Fruit fly (Drosophila melanogaster): ENCODE data around the gene CG3164.

Gene CG3164

DNA sequence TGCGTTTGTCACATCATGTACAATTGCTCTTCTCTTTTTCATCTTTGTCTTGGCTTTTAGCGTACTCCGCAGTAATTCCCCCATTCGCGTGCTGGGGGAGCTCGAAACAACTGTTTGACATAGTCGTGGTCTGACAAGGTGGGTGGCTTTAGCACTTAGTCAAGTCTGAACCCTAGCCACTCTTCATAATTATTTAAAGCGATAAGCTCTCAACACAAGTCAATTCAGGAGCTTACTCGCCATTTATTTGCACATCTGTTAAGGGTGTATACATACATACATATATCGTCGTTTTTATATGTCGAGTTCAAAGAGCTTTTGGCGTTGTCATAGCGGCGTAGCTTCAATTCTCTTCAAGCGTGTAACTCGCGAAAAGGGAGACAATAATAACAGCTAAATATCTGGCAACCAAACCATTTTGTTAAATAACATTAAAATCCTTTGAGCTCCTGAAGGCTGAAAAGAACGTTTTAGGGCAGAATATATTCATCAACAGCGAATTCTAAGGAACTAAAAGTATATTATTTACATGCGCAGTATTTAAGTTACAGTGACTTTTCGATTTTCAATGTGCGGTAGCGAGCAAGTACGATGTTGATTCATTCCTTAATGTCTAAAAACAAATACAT lies 56.7 kb downstream of the CG3164 start (continued):
- TF ChIP-seq jing (GFP tag; optimal IDR thresholded peaks at IDR 0.05) (no peak), Stat92E (GFP tag; optimal IDR thresholded peaks at IDR 0.05) (no peak), CG8089 (GFP tag; optimal IDR thresholded peaks at IDR 0.05) (no peak), CG6683 (GFP tag; optimal IDR thresholded peaks at IDR 0.05) (no peak), Doc2 (GFP tag; IDR thresholded peaks at IDR 0.05) (no peak), sqz (GFP tag; optimal IDR thresholded peaks at IDR 0.05) (no peak), Rfx (GFP tag; IDR thresholded peaks at IDR 0.05) (peak; percentile 25; the same call in 1 of the 2 replicates), dan (GFP tag; IDR thresholded peaks at IDR 0.05) (no peak), CG3847 (GFP tag; IDR thresholded peaks at IDR 0.05) (no peak), gce (GFP tag; IDR thresholded peaks at IDR 0.05) (no peak), oc (tag; optimal IDR thresholded peaks at IDR 0.05) (no peak), grn (GFP tag; optimal IDR thresholded peaks at IDR 0.05) (no peak), CG2129 (GFP tag; IDR thresholded peaks at IDR 0.05; ENCODE audit: partially characterized antibody) (no peak), lab (GFP tag; optimal IDR thresholded peaks at IDR 0.05) (peak; percentile 12), CG2678 (tag; optimal IDR thresholded peaks at IDR 0.05) (no peak), CG13296 (GFP tag; optimal IDR thresholded peaks at IDR 0.05) (peak; percentile 11), rib (GFP tag; IDR thresholded peaks at IDR 0.05) (no peak), dmrt99B (tag; optimal IDR thresholded peaks at IDR 0.05) (no peak), CG6254 (GFP tag; optimal IDR thresholded peaks at IDR 0.05) (no peak), Mrtf (GFP tag; IDR thresholded peaks at IDR 0.05) (no peak), zfh1 (GFP tag; IDR thresholded peaks at IDR 0.05) (no peak), slbo (GFP tag; IDR thresholded peaks at IDR 0.05) (no peak), Doc3 (GFP tag; IDR thresholded peaks at IDR 0.05; ENCODE audit: partially characterized antibody) (no peak), fru (optimal IDR thresholded peaks at IDR 0.05) (no peak), CG2120 (GFP tag; optimal IDR thresholded peaks at IDR 0.05) (peak; percentile 18), CG7963 (GFP tag; IDR thresholded peaks at IDR 0.05; ENCODE audit: partially characterized antibody) (no peak), CG17186 (GFP tag; optimal IDR thresholded peaks at IDR 0.05) (no peak), peb (GFP tag; IDR thresholded peaks at IDR 0.05) (no peak), CG8281 (tag; optimal IDR thresholded peaks at IDR 0.05) (no peak), abd-A (tag; optimal IDR thresholded peaks at IDR 0.05) (peak; percentile 18), ham (GFP tag; IDR thresholded peaks at IDR 0.05) (no peak), CG10959 (GFP tag; IDR thresholded peaks at IDR 0.05) (no peak), luna (GFP tag; optimal IDR thresholded peaks at IDR 0.05) (no peak), CG17912 (GFP tag; optimal IDR thresholded peaks at IDR 0.05) (no peak), cwo (GFP tag; optimal IDR thresholded peaks at IDR 0.05) (peak; percentile 9), CG17359 (tag; optimal IDR thresholded peaks at IDR 0.05) (no peak), Bgb (GFP tag; IDR thresholded peaks at IDR 0.05; ENCODE audit: partially characterized antibody) (no peak), CG15479 (GFP tag; optimal IDR thresholded peaks at IDR 0.05) (no peak), bowl (GFP tag; IDR thresholded peaks at IDR 0.05) (no peak), tna (GFP tag; IDR thresholded peaks at IDR 0.05; ENCODE audit: partially characterized antibody) (no peak), ap (GFP tag; IDR thresholded peaks at IDR 0.05) (no peak), chinmo (GFP tag; IDR thresholded peaks at IDR 0.05; ENCODE audit: partially characterized antibody) (0 out of 4 replicates have a peak, but pooled peaks have one; percentile 37), Awh (GFP tag; IDR thresholded peaks at IDR 0.05) (no peak), her (GFP tag; optimal IDR thresholded peaks at IDR 0.05) (no peak), jumu (GFP tag; optimal IDR thresholded peaks at IDR 0.05) (no peak), BtbVII (GFP tag; optimal IDR thresholded peaks at IDR 0.05) (peak; percentile 7), Sin3A (optimal IDR thresholded peaks at IDR 0.05) (no peak), CG4424 (GFP tag; optimal IDR thresholded peaks at IDR 0.05) (no peak), CG10979 (tag; optimal IDR thresholded peaks at IDR 0.05) (no peak), Med (GFP tag) (peak; percentile 42), dmrt11E (tag; optimal IDR thresholded peaks at IDR 0.05) (no peak)

All from whole organism, embryonic.